Fruit fly (Drosophila melanogaster) whole organism, embryonic: ENCODE data around the gene mRpS30.

Experiments
- Ada2b ChIP-seq: fragments of 200-800 bp; sonication (Bioruptor generic); IDR thresholded peaks from 2 replicates; pipeline ENCODE4 v1.3.6; 2022; ENCODE audit warnings: missing biosample characterization, missing genetic modification characterization
- Blimp-1 ChIP-seq: fragments of 200-800 bp; sonication (Bioruptor generic); optimal IDR thresholded peaks from 3 replicates; lab custom pipeline; 2018; ENCODE audit warnings: missing biosample characterization, missing genetic modification characterization, mild to moderate bottlenecking, moderate library complexity, missing genetic modification reagents
- CG11504 ChIP-seq: fragments of 200-800 bp; sonication (Bioruptor generic); optimal IDR thresholded peaks from 3 replicates; lab custom pipeline; 2019; ENCODE audit warnings: missing biosample characterization, mild to moderate bottlenecking, missing genetic modification characterization, moderate library complexity
- CG11696 ChIP-seq: fragments of 200-800 bp; sonication (Bioruptor generic); IDR thresholded peaks from 2 replicates; pipeline ENCODE4 v1.3.6; 2022; ENCODE audit warnings: missing biosample characterization, missing genetic modification characterization
- CG12769 ChIP-seq: fragments of 200-800 bp; sonication (Bioruptor generic); optimal IDR thresholded peaks from 2 replicates; lab custom pipeline; 2019; ENCODE audit warnings: missing biosample characterization, mild to moderate bottlenecking, missing genetic modification characterization, moderate library complexity
- CG14050 ChIP-seq: fragments of 200-800 bp; sonication (Bioruptor generic); IDR thresholded peaks from 3 replicates; pipeline ENCODE4 v1.3.6; 2022; ENCODE audit warnings: missing biosample characterization, missing genetic modification characterization
- CG15269 ChIP-seq: fragments of 200-800 bp; sonication (Bioruptor generic); optimal IDR thresholded peaks from 2 replicates; lab custom pipeline; 2018; ENCODE audit warnings: missing biosample characterization, mild to moderate bottlenecking, missing genetic modification characterization, moderate library complexity
- CG16815 ChIP-seq: fragments of 200-800 bp; sonication (Bioruptor generic); optimal IDR thresholded peaks from 3 replicates; lab custom pipeline; 2017; ENCODE audit warnings: missing biosample characterization, mild to moderate bottlenecking, missing genetic modification characterization
- CG2116 ChIP-seq: fragments of 200-800 bp; sonication (Bioruptor generic); optimal IDR thresholded peaks from 3 replicates; lab custom pipeline; 2018; ENCODE audit warnings: missing biosample characterization, mild to moderate bottlenecking, missing genetic modification characterization
- CG31365 ChIP-seq: fragments of 200-800 bp; sonication (Bioruptor generic); optimal IDR thresholded peaks from 2 replicates; lab custom pipeline; 2018; ENCODE audit warnings: missing biosample characterization, mild to moderate bottlenecking, missing genetic modification characterization
- CG32767 ChIP-seq: fragments of 200-800 bp; sonication (Bioruptor generic); IDR thresholded peaks from 2 replicates; pipeline ENCODE4 v1.3.6; 2022; ENCODE audit warnings: missing biosample characterization, missing genetic modification characterization
- CG3726 ChIP-seq: fragments of 200-800 bp; sonication (Bioruptor generic); IDR thresholded peaks from 3 replicates; pipeline ENCODE4, ENCODE4 v1.3.6; 2022; ENCODE audit warnings: missing biosample characterization, missing genetic modification characterization
- CG42726 ChIP-seq: fragments of 200-800 bp; sonication (Bioruptor generic); IDR thresholded peaks from 2 replicates; pipeline ENCODE4 v1.3.6; 2022; ENCODE audit warnings: missing biosample characterization, missing genetic modification characterization; ENCODE audit not compliant: partially characterized antibody
- CG6689 ChIP-seq: fragments of 200-800 bp; sonication (Bioruptor generic); IDR thresholded peaks from 2 replicates; pipeline ENCODE4 v1.3.6; 2022; ENCODE audit warnings: missing biosample characterization, missing genetic modification characterization
- CG7357 ChIP-seq: fragments of 200-800 bp; sonication (Bioruptor generic); IDR thresholded peaks from 3 replicates; pipeline ENCODE4 v1.3.6; 2022; ENCODE audit warnings: missing biosample characterization, missing genetic modification characterization
- CG7786 ChIP-seq: fragments of 200-800 bp; sonication (Bioruptor generic); optimal IDR thresholded peaks from 2 replicates; lab custom pipeline; 2016; ENCODE audit warnings: missing biosample characterization, missing genetic modification characterization
- CG7839 ChIP-seq: fragments of 200-800 bp; sonication (Bioruptor generic); optimal IDR thresholded peaks from 3 replicates; lab custom pipeline; 2018; ENCODE audit warnings: missing biosample characterization, mild to moderate bottlenecking, missing genetic modification characterization, moderate library complexity
- Elba2 ChIP-seq: fragments of 200-800 bp; sonication (Bioruptor generic); optimal IDR thresholded peaks from 3 replicates; lab custom pipeline; 2016; ENCODE audit warnings: missing biosample characterization, missing genetic modification characterization
- Gug ChIP-seq: fragments of 200-800 bp; sonication (Bioruptor generic); IDR thresholded peaks from 4 replicates; pipeline ENCODE4 v1.3.6; 2022; ENCODE audit warnings: missing biosample characterization, missing genetic modification characterization
- HLH4C ChIP-seq: fragments of 200-800 bp; sonication (Bioruptor generic); IDR thresholded peaks from 3 replicates; pipeline ENCODE4 v1.3.6; 2022; ENCODE audit warnings: missing biosample characterization, missing genetic modification characterization; ENCODE audit not compliant: partially characterized antibody
- Hey ChIP-seq: fragments of 200-800 bp; sonication (Bioruptor generic); optimal IDR thresholded peaks from 3 replicates; lab custom pipeline; 2018; ENCODE audit warnings: missing biosample characterization, mild to moderate bottlenecking, missing genetic modification characterization
- Jarid2 ChIP-seq: fragments of 200-800 bp; sonication (Bioruptor generic); optimal IDR thresholded peaks from 3 replicates; lab custom pipeline; 2017; ENCODE audit warnings: mild to moderate bottlenecking, missing biosample characterization, missing genetic modification reagents, missing genetic modification characterization
- Lhr ChIP-seq: fragments of 200-800 bp; sonication (Bioruptor generic); optimal IDR thresholded peaks from 3 replicates; lab custom pipeline; 2017; ENCODE audit warnings: mild to moderate bottlenecking, missing biosample characterization, missing genetic modification reagents, missing genetic modification characterization
- Ravus ChIP-seq: fragments of 200-800 bp; sonication (Bioruptor generic); IDR thresholded peaks from 2 replicates; pipeline ENCODE4 v1.3.6; 2022; ENCODE audit warnings: missing biosample characterization, missing genetic modification characterization
- Rfx ChIP-seq: fragments of 200-800 bp; sonication (Bioruptor generic); IDR thresholded peaks from 2 replicates; pipeline ENCODE4 v1.3.6; 2022; ENCODE audit warnings: missing biosample characterization, missing genetic modification characterization
- Sox102F ChIP-seq: fragments of 200-800 bp; sonication (Bioruptor generic); optimal IDR thresholded peaks from 2 replicates; lab custom pipeline; 2018; ENCODE audit warnings: missing biosample characterization, mild to moderate bottlenecking, missing genetic modification characterization, moderate library complexity
- Sry-δ ChIP-seq: fragments of 200-800 bp; sonication (Bioruptor generic); optimal IDR thresholded peaks from 2 replicates; lab custom pipeline; 2016; ENCODE audit warnings: missing biosample characterization, missing genetic modification characterization
- Trl ChIP-seq, 3 experiments: fragments of >200 bp in 2 of 3; fragments of 200-800 bp in 1 of 3; sonication (Bioruptor generic) in 1 of 3; optimal IDR thresholded peaks; 2 replicates in 1 of 3; 3 replicates in 2 of 3; lab custom pipeline; 2016 to 2017; ENCODE audit warnings: missing biosample characterization in 1 of 3, missing genetic modification characterization in 1 of 3
- ab ChIP-seq: fragments of 200-800 bp; sonication (Bioruptor generic); optimal IDR thresholded peaks from 2 replicates; lab custom pipeline; 2016; ENCODE audit warnings: missing biosample characterization, missing genetic modification characterization
- cas ChIP-seq: fragments of 200-800 bp; sonication (Bioruptor generic); IDR thresholded peaks from 2 replicates; pipeline ENCODE4 v1.3.6; 2022; ENCODE audit warnings: missing biosample characterization, missing genetic modification characterization
- crol ChIP-seq: fragments of 200-800 bp; sonication (Bioruptor generic); IDR thresholded peaks from 2 replicates; pipeline ENCODE4 v1.3.6; 2022; ENCODE audit warnings: missing biosample characterization, missing genetic modification characterization
- dan ChIP-seq: fragments of 200-800 bp; sonication (Bioruptor generic); IDR thresholded peaks from 2 replicates; pipeline ENCODE4 v1.3.6; 2022; ENCODE audit warnings: missing biosample characterization, missing genetic modification characterization
- dysf ChIP-seq: fragments of 200-800 bp; sonication (Bioruptor generic); IDR thresholded peaks from 3 replicates; pipeline ENCODE4 v1.3.6; 2022; ENCODE audit warnings: missing biosample characterization, missing genetic modification characterization
- ftz-f1 ChIP-seq: fragments of 200-800 bp; sonication (Bioruptor generic); optimal IDR thresholded peaks from 2 replicates; lab custom pipeline; 2016; ENCODE audit warnings: missing biosample characterization, missing genetic modification characterization
- gfzf ChIP-seq: fragments of 200-800 bp; sonication (Bioruptor generic); optimal IDR thresholded peaks from 2 replicates; lab custom pipeline; 2016; ENCODE audit warnings: missing biosample characterization, mild to moderate bottlenecking, missing genetic modification characterization, moderate library complexity
- h ChIP-seq: fragments of >200 bp; optimal IDR thresholded peaks from 2 replicates; lab custom pipeline; 2017
- inv ChIP-seq: fragments of 200-800 bp; sonication (Bioruptor generic); IDR thresholded peaks from 2 replicates; pipeline ENCODE4 v1.3.6; 2022; ENCODE audit warnings: missing biosample characterization, missing genetic modification characterization; ENCODE audit not compliant: partially characterized antibody
- kay ChIP-seq: fragments of 200-800 bp; sonication (Bioruptor generic); optimal IDR thresholded peaks from 2 replicates; lab custom pipeline; 2016; ENCODE audit warnings: missing biosample characterization, missing genetic modification characterization
- luna ChIP-seq: fragments of 200-800 bp; sonication (Bioruptor generic); optimal IDR thresholded peaks from 2 replicates; lab custom pipeline; 2016; ENCODE audit warnings: missing biosample characterization, missing genetic modification characterization
- nerfin-1 ChIP-seq: fragments of 200-800 bp; sonication (Bioruptor generic); optimal IDR thresholded peaks from 3 replicates; lab custom pipeline; 2019; ENCODE audit warnings: missing biosample characterization, mild to moderate bottlenecking, missing genetic modification characterization, moderate library complexity
- phol ChIP-seq: fragments of 200-800 bp; sonication (Bioruptor generic); optimal IDR thresholded peaks from 3 replicates; lab custom pipeline; 2018; ENCODE audit warnings: missing biosample characterization, mild to moderate bottlenecking, missing genetic modification characterization, moderate library complexity
- psq ChIP-seq: fragments of 200-800 bp; sonication (Bioruptor generic); optimal IDR thresholded peaks from 2 replicates; lab custom pipeline; 2017; ENCODE audit warnings: missing biosample characterization, missing genetic modification characterization
- rib ChIP-seq: fragments of 200-800 bp; sonication (Bioruptor generic); IDR thresholded peaks from 2 replicates; pipeline ENCODE4 v1.3.6; 2022; ENCODE audit warnings: missing biosample characterization, missing genetic modification characterization
- sens ChIP-seq: fragments of 200-800 bp; sonication (Bioruptor generic); peaks from one replicate; lab custom pipeline; 2016; ENCODE audit warnings: missing biosample characterization, missing genetic modification characterization
- ssp ChIP-seq: fragments of 200-800 bp; sonication (Bioruptor generic); IDR thresholded peaks from 2 replicates; pipeline ENCODE4 v1.3.6; 2022; ENCODE audit warnings: missing biosample characterization, missing genetic modification characterization
- tap ChIP-seq: fragments of 200-800 bp; optimal IDR thresholded peaks from 3 replicates; lab custom pipeline; 2019; ENCODE audit warnings: missing biosample characterization, mild to moderate bottlenecking, missing genetic modification characterization, moderate library complexity
- tgo ChIP-seq: fragments of 200-800 bp; sonication (Bioruptor generic); IDR thresholded peaks from 3 replicates; pipeline ENCODE4 v1.3.6; 2022; ENCODE audit warnings: missing biosample characterization, missing genetic modification characterization
- vfl ChIP-seq: fragments of 200-800 bp; sonication (Bioruptor generic); optimal IDR thresholded peaks from 2 replicates; lab custom pipeline; 2016; ENCODE audit warnings: missing biosample characterization, missing genetic modification characterization
- wor ChIP-seq: fragments of 200-800 bp; sonication (Bioruptor generic); IDR thresholded peaks from 2 replicates; pipeline ENCODE4 v1.3.6; 2022; ENCODE audit warnings: missing biosample characterization, missing genetic modification characterization
- zen2 ChIP-seq: fragments of 200-800 bp; sonication (Bioruptor generic); IDR thresholded peaks from 3 replicates; pipeline ENCODE4 v1.3.6; 2022; ENCODE audit warnings: missing biosample characterization, missing genetic modification characterization; ENCODE audit not compliant: partially characterized antibody

The mRpS30 gene

DNA sequence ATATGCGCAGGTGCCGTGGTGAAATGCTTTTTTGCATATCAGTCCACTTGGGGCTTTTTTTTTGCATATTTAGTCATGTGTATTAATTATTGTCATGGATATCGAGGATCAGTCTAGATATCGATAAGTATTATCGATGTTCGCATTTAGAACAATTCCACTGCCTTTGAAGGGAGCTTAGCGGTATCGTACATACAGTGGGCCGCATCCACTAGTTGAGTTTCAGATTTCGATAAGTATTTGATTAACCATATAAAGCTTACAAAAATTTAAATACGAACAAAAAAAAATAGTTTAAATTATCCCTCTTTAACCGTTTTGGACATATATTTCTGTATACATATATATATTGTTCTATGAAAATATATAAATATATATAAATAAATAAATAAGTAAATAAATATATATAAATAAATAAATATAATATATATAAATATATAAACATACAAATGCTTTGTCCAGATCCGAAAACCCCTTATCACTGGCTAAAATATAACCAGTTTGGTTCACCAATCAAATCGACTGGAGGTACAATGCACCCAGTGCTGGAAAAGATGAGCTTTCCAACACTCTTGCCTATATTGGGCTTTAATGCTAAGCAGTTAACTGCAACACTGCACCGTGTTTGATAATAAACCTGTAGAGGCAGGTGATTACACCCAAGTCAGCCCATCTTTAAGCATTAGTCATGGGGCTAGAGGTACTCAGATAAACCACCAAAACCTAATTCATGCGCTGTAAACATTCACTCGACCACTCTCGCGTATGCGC, 17.2 kb downstream of the mRpS30 start (continued):
- TF ChIP-seq HLH4C (GFP tag; lab: Robert Waterston, UW) (peak; percentile 70), cas (GFP tag; lab: Robert Waterston, UW) (no peak), wor (GFP tag; lab: Robert Waterston, UW) (no peak), rib (GFP tag; lab: Robert Waterston, UW) (no peak), CG14050 (no peak), CG6689 (GFP tag; lab: Robert Waterston, UW) (no peak), CG32767 (GFP tag; lab: Robert Waterston, UW) (no peak), gfzf (GFP tag; lab: Kevin White, UChicago) (peak; percentile 38), CG11504 (tag; lab: Kevin White, UChicago) (no peak), CG31365 (no peak), inv (GFP tag; lab: Robert Waterston, UW) (peak; percentile 70), ab (GFP tag; lab: Kevin White, UChicago) (no peak), CG2116 (peak; percentile 36), Hey (tag; lab: Kevin White, UChicago) (no peak), CG7839 (tag; lab: Kevin White, UChicago) (peak; percentile 18), CG7786 (GFP tag; lab: Kevin White, UChicago) (no peak), zen2 (GFP tag; lab: Robert Waterston, UW) (peak; percentile 69), Gug (GFP tag; lab: Robert Waterston, UW) (no peak), Trl (optimal IDR thresholded peaks at IDR 0.05; lab: Kevin White, UChicago) (no peak), Trl (GFP tag; optimal IDR thresholded peaks at IDR 0.05; lab: Kevin White, UChicago) (no peak), vfl (no peak), psq (GFP tag; lab: Kevin White, UChicago) (no peak), tap (no peak), phol (tag; lab: Kevin White, UChicago) (peak; percentile 43), Sox102F (GFP tag; lab: Kevin White, UChicago) (no peak), Ada2b (GFP tag; lab: Robert Waterston, UW) (no peak), h (lab: Kevin White, UChicago) (no peak), CG15269 (tag; lab: Kevin White, UChicago) (no peak), CG16815 (GFP tag; lab: Kevin White, UChicago) (no peak), CG7357 (peak; percentile 76), sens (peak; percentile 5), Rfx (GFP tag; lab: Robert Waterston, UW) (peak; percentile 56), crol (GFP tag; lab: Robert Waterston, UW) (no peak), Elba2 (GFP tag; lab: Kevin White, UChicago) (no peak), CG3726 (GFP tag; lab: Robert Waterston, UW) (no peak), tgo (GFP tag; lab: Robert Waterston, UW) (0 out of 3 replicates have a peak, but pooled peaks have one; percentile 17), nerfin-1 (tag; lab: Kevin White, UChicago) (no peak), kay (GFP tag; lab: Kevin White, UChicago) (no peak), CG11696 (no peak), Lhr (GFP tag; lab: Kevin White, UChicago) (no peak), Blimp-1 (GFP tag; lab: Kevin White, UChicago) (no peak), Sry-δ (GFP tag; lab: Kevin White, UChicago) (peak; percentile 76), ssp (peak; percentile 72), CG42726 (GFP tag; lab: Robert Waterston, UW) (peak; percentile 32; the same call in 1 of the 2 replicates), luna (GFP tag; lab: Kevin White, UChicago) (no peak), CG12769 (tag; lab: Kevin White, UChicago) (no peak), Jarid2 (GFP tag; lab: Kevin White, UChicago) (no peak), dan (GFP tag; lab: Robert Waterston, UW) (no peak), ftz-f1 (GFP tag; lab: Kevin White, UChicago) (no peak), dysf (GFP tag; lab: Robert Waterston, UW) (no peak), Ravus (GFP tag; lab: Robert Waterston, UW) (no peak)
